Worm (Caenorhabditis elegans) whole organism, L4 larva: ENCODE results near the gene irld-62.
A peak's percentile ranks its signal among the peaks of the same experiment; 100 is the strongest.

ENCODE experiments used
- D1046.2 ChIP-seq: fragments of 200-800 bp; sonication (Bioruptor generic); IDR thresholded peaks from 2 replicates; pipeline ENCODE4 v1.3.6; 2022; ENCODE audit warnings: missing genetic modification characterization, missing compliant biosample characterization
- F37D6.2 ChIP-seq: sonication (generic microtip); optimal IDR thresholded peaks from 2 replicates; lab custom pipeline; 2016; ENCODE audit warnings: mild to moderate bottlenecking, missing genetic modification characterization, missing compliant biosample characterization
- F44E2.7 ChIP-seq: fragments of 200-800 bp; sonication (Bioruptor generic); IDR thresholded peaks from 2 replicates; pipeline ENCODE4 v2.1.2; 2022; ENCODE audit warnings: missing genetic modification characterization, missing compliant biosample characterization
- R02D3.7 ChIP-seq: fragments of 150-350 bp; sonication (generic microtip); optimal IDR thresholded peaks from 3 replicates; lab custom pipeline; 2014; ENCODE audit warnings: missing biosample characterization, missing genetic modification characterization
- Y105C5A.15 ChIP-seq: fragments of 200-800 bp; sonication (Bioruptor generic); IDR thresholded peaks from 2 replicates; pipeline ENCODE4 v1.3.6; 2022; ENCODE audit warnings: missing genetic modification characterization, missing compliant biosample characterization
- Y5F2A.4 ChIP-seq: fragments of 200-800 bp; sonication (Bioruptor generic); optimal IDR thresholded peaks from 2 replicates; lab custom pipeline; 2018; ENCODE audit warnings: mild to moderate bottlenecking, missing genetic modification characterization, missing compliant biosample characterization
- ZK546.5 ChIP-seq, 2 experiments: sonication (generic microtip); optimal IDR thresholded peaks; 2 replicates each; lab custom pipeline; 2017; ENCODE audit warnings: missing biosample characterization in 2 of 2, missing genetic modification characterization in 2 of 2
- arid-1 ChIP-seq: fragments of 200-800 bp; sonication (Bioruptor generic); conservative IDR thresholded peaks from 2 replicates; pipeline ENCODE4 v1.3.6; 2022; ENCODE audit warnings: missing genetic modification reagents, missing genetic modification characterization, missing compliant biosample characterization
- ceh-20 ChIP-seq: fragments of 200-800 bp; sonication (Bioruptor generic); IDR thresholded peaks from 2 replicates; pipeline ENCODE4 v1.3.6; 2022; ENCODE audit warnings: missing genetic modification reagents, missing genetic modification characterization, missing compliant biosample characterization
- ceh-28 ChIP-seq: fragments of 150-350 bp; optimal IDR thresholded peaks from 2 replicates; lab custom pipeline; 2014; ENCODE audit warnings: missing biosample characterization, missing genetic modification reagents, missing genetic modification characterization
- ceh-44 ChIP-seq: fragments of 200-800 bp; sonication (Bioruptor generic); IDR thresholded peaks from 2 replicates; pipeline ENCODE4 v1.3.6; 2022; ENCODE audit warnings: missing genetic modification reagents, missing genetic modification characterization, missing compliant biosample characterization
- ces-1 ChIP-seq: fragments of 150-350 bp; sonication (generic microtip); optimal IDR thresholded peaks from 4 replicates; lab custom pipeline; 2014; ENCODE audit warnings: missing biosample characterization, missing genetic modification reagents, missing genetic modification characterization
- cey-2 ChIP-seq: sonication (generic microtip); optimal IDR thresholded peaks from 3 replicates; lab custom pipeline; 2017; ENCODE audit warnings: missing genetic modification characterization, mild to moderate bottlenecking, missing compliant biosample characterization, antibody characterized with exemption, borderline replicate concordance; ENCODE audit not compliant: insufficient read depth
- daf-12 ChIP-seq: fragments of 150-350 bp; optimal IDR thresholded peaks from 2 replicates; lab custom pipeline; 2014; ENCODE audit warnings: missing biosample characterization, missing genetic modification reagents, missing genetic modification characterization
- daf-16 ChIP-seq, 3 experiments: sonication (generic microtip); optimal IDR thresholded peaks; 2 replicates each; lab custom pipeline; 2016 to 2017; ENCODE audit warnings: missing genetic modification characterization in 3 of 3, missing genetic modification reagents in 3 of 3, mild to moderate bottlenecking in 2 of 3, missing compliant biosample characterization in 2 of 3, missing biosample characterization in 1 of 3, moderate library complexity in 1 of 3
- dmd-6 ChIP-seq: fragments of 200-800 bp; sonication (Bioruptor generic); IDR thresholded peaks from 2 replicates; pipeline ENCODE4 v1.3.6; 2022; ENCODE audit warnings: missing genetic modification reagents, missing genetic modification characterization, missing compliant biosample characterization
- dmd-9 ChIP-seq: fragments of 200-800 bp; sonication (Bioruptor generic); IDR thresholded peaks from 2 replicates; pipeline ENCODE4 v1.3.6; 2022; ENCODE audit warnings: missing genetic modification reagents, missing genetic modification characterization, missing compliant biosample characterization
- dpl-1 ChIP-seq: fragments of 150-350 bp; optimal IDR thresholded peaks from 2 replicates; lab custom pipeline; 2014; ENCODE audit warnings: missing biosample characterization, missing genetic modification reagents, missing genetic modification characterization
- dve-1 ChIP-seq: sonication (generic microtip); optimal IDR thresholded peaks from 2 replicates; lab custom pipeline; 2017; ENCODE audit warnings: antibody characterized with exemption, mild to moderate bottlenecking, missing genetic modification characterization, missing compliant biosample characterization; ENCODE audit not compliant: insufficient read depth
- egl-27 ChIP-seq: sonication (generic microtip); optimal IDR thresholded peaks from 3 replicates; lab custom pipeline; 2017; ENCODE audit warnings: missing biosample characterization, missing genetic modification reagents, missing genetic modification characterization
- hlh-30 ChIP-seq: sonication (generic microtip); optimal IDR thresholded peaks from 2 replicates; lab custom pipeline; 2017; ENCODE audit warnings: antibody characterized with exemption, mild to moderate bottlenecking, missing genetic modification characterization, missing compliant biosample characterization; ENCODE audit not compliant: insufficient read depth
- lin-1 ChIP-seq: fragments of 200-800 bp; sonication (Bioruptor generic); IDR thresholded peaks from 2 replicates; pipeline ENCODE4 v1.3.6; 2022; ENCODE audit warnings: missing genetic modification reagents, missing genetic modification characterization, missing compliant biosample characterization
- lsy-2 ChIP-seq, 2 experiments: fragments of 150-350 bp in 1 of 2; sonication (generic microtip) in 1 of 2; optimal IDR thresholded peaks; 2 replicates each; lab custom pipeline; 2014 to 2017; ENCODE audit warnings: missing biosample characterization in 2 of 2, missing genetic modification characterization in 2 of 2
- madf-5 ChIP-seq, 2 experiments: fragments of 200-800 bp; sonication (Bioruptor generic); IDR thresholded peaks; 2 replicates each; pipeline ENCODE4 v1.3.6; 2022; ENCODE audit warnings: missing compliant biosample characterization in 2 of 2, missing genetic modification characterization in 2 of 2
- mep-1 ChIP-seq: fragments of 150-350 bp; sonication (generic microtip); optimal IDR thresholded peaks from 3 replicates; lab custom pipeline; 2014; ENCODE audit warnings: missing biosample characterization, missing genetic modification characterization
- mxl-3 ChIP-seq: fragments of 200-800 bp; sonication (Bioruptor generic); optimal IDR thresholded peaks from 2 replicates; lab custom pipeline; 2018; ENCODE audit warnings: mild to moderate bottlenecking, missing genetic modification characterization, missing compliant biosample characterization
- nhr-25 ChIP-seq: sonication (generic microtip); optimal IDR thresholded peaks from 2 replicates; lab custom pipeline; 2017; ENCODE audit warnings: missing genetic modification characterization, mild to moderate bottlenecking, missing compliant biosample characterization, antibody characterized with exemption, moderate library complexity, borderline replicate concordance; ENCODE audit not compliant: insufficient read depth
- nhr-48 ChIP-seq: sonication (generic microtip); optimal IDR thresholded peaks from 2 replicates; lab custom pipeline; 2016; ENCODE audit warnings: mild to moderate bottlenecking, missing genetic modification characterization, missing compliant biosample characterization
- nhr-77 ChIP-seq: fragments of 150-350 bp; optimal IDR thresholded peaks from 2 replicates; lab custom pipeline; 2014; ENCODE audit warnings: missing biosample characterization, missing genetic modification characterization
- rbr-2 ChIP-seq: sonication (generic microtip); optimal IDR thresholded peaks from 2 replicates; lab custom pipeline; 2016; ENCODE audit warnings: missing genotype, missing genetic modification characterization, missing compliant biosample characterization
- sdz-12 ChIP-seq: fragments of 200-800 bp; sonication (Bioruptor generic); optimal IDR thresholded peaks from 2 replicates; lab custom pipeline; 2018; ENCODE audit warnings: mild to moderate bottlenecking, missing genetic modification characterization, missing compliant biosample characterization
- spr-3 ChIP-seq: fragments of 200-800 bp; sonication (Bioruptor generic); optimal IDR thresholded peaks from 2 replicates; lab custom pipeline; 2018; ENCODE audit warnings: mild to moderate bottlenecking, missing genetic modification characterization, missing compliant biosample characterization
- tra-1 ChIP-seq: fragments of 200-800 bp; sonication (Bioruptor generic); IDR thresholded peaks from 2 replicates; pipeline ENCODE4 v1.3.6; 2022; ENCODE audit warnings: missing genetic modification reagents, missing genetic modification characterization, missing compliant biosample characterization
- unc-130 ChIP-seq: sonication (generic microtip); optimal IDR thresholded peaks from 2 replicates; lab custom pipeline; 2016; ENCODE audit warnings: missing genetic modification reagents, missing genetic modification characterization, missing compliant biosample characterization
- unc-62 ChIP-seq, 3 experiments: fragments of 150-350 bp in 1 of 3; sonication (generic microtip); optimal IDR thresholded peaks in 2 of 3; peaks in 1 of 3; 1 replicate in 1 of 3; 2 replicates in 2 of 3; lab custom pipeline; 2014 to 2017; ENCODE audit warnings: missing biosample characterization in 3 of 3, missing genetic modification characterization in 3 of 3, missing genetic modification reagents in 3 of 3, missing genotype in 1 of 3
- zfp-2 ChIP-seq: sonication (generic microtip); optimal IDR thresholded peaks from 2 replicates; lab custom pipeline; 2016; ENCODE audit warnings: mild to moderate bottlenecking, missing genetic modification characterization, missing compliant biosample characterization
- zip-2 ChIP-seq: fragments of 150-350 bp; optimal IDR thresholded peaks from 2 replicates; lab custom pipeline; 2014; ENCODE audit warnings: missing biosample characterization, missing genetic modification characterization
- ztf-7 ChIP-seq: fragments of 150-350 bp; optimal IDR thresholded peaks from 2 replicates; lab custom pipeline; 2014; ENCODE audit warnings: missing biosample characterization, missing genetic modification characterization

The irld-62 gene

DNA sequence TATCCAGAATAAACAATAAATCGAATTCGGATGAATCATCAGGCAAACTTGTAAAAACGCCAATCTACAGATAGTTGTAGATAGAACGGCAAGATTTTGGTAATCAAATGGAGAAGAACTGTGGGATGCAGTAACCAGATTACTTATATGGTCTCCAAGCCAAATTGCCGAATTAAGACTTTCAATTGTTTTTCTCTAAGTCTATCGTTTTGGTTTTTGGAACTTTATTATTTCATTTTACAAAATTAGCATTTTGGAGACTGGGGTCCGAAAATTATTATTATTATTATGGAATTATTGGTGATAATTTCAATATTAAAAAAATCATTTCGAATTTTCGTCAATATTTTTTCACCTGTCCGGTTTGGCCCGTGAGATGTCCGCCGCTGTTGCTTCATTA, 28.5 kb downstream of the irld-62 start, which contains the start of gene clec-228:
Gene clec-228, minus strand, starts transcription at position 101 of the 400 bp plus-strand sequence.
- no peak for TF ChIP-seq daf-12
- no peak for TF ChIP-seq ces-1 (GFP tag; lab: Kevin White, UChicago)
- no peak for TF ChIP-seq mep-1 (tag; lab: Kevin White, UChicago)
- no peak for TF ChIP-seq nhr-25 (tag; lab: Kevin White, UChicago)

- TF ChIP-seq nhr-77 (no peak), unc-62 (GFP tag; optimal IDR thresholded peaks at IDR 0.05 in 1 of 2; lab: Kevin White, UChicago) (peak in 1 of 2 experiments; percentile 24), unc-62 (tag; optimal IDR thresholded peaks at IDR 0.05; lab: Kevin White, UChicago) (no peak)
Measured at ce11 chrV:15341404-15341803, 30.5 kb downstream of the irld-62 start, which contains the start of gene clec-229. TSS of gene clec-229 (minus strand) at chrV:15341504.

DNA sequence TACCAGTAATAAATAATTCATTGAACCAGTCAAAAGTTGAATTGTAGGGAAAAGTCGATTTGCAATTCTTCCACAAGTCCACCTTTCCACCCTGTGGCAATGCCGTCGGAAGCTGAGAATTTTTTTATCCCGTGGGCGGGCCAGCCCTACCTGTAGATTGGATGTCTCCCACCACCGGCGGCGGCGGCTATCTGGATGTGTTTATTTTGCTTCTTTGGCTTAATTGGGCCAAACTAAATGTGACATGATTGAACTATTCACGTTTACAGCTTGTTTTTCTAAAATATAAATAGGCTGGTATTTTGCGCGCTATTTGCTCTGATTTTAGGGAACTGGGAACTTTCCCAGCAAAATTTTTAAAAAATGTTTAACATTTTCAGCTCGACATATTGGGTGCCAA, 33.6 kb downstream of the irld-62 start, which contains the start of gene wrt-8:
Gene wrt-8, minus strand, starts transcription at position 101 of the 400 bp plus-strand sequence.
- TF ChIP-seq cey-2 (tag; lab: Kevin White, UChicago): no peak
- no peak for TF ChIP-seq ceh-28
- TF ChIP-seq zfp-2 (tag; lab: Kevin White, UChicago): no peak
- TF ChIP-seq mxl-3: no peak
- TF ChIP-seq Y105C5A.15 (GFP tag; lab: Robert Waterston, UW): no peak
- TF ChIP-seq nhr-25 (tag; lab: Kevin White, UChicago): no peak

DNA sequence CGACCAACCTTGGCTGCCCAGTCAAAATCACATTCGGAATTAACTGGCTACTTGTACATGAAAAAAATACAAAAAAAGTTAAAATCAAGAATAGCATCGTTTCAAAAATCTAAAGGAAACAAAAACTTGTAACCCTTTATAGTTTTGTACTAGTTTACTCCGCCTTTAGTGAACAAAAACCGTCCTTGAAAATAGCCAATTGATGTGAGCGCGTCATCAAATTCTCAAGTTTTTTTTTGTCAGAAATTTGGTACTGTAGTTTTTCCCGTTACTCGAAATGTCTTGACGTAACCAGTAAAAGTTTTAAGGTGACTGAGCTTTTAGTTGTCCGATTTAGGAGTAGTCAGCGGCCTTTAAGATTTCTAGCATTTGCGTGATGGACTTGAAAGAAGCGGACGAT, 36.4 kb downstream of the irld-62 start, which contains the start of gene C29F3.3:
Gene C29F3.3, minus strand, starts transcription at position 101 of the 400 bp plus-strand sequence.
- TF ChIP-seq ztf-7 (tag; lab: Kevin White, UChicago): no peak
- no peak for TF ChIP-seq hlh-30
- no peak for TF ChIP-seq nhr-25 (tag; lab: Kevin White, UChicago)
- TF ChIP-seq arid-1 (GFP tag; lab: Robert Waterston, UW): no peak
- TF ChIP-seq madf-5 (GFP tag; IDR thresholded peaks at IDR 0.05; lab: Robert Waterston, UW): no peak
- no peak for TF ChIP-seq unc-130 (GFP tag; lab: Kevin White, UChicago)
- no peak for TF ChIP-seq F37D6.2
- no peak for TF ChIP-seq nhr-77
- TF ChIP-seq zip-2 (tag; lab: Kevin White, UChicago): no peak
- no peak for TF ChIP-seq ceh-44 (GFP tag; lab: Robert Waterston, UW)
- no peak for TF ChIP-seq ceh-28
- TF ChIP-seq egl-27 (tag; lab: Kevin White, UChicago): no peak
- TF ChIP-seq mep-1 (tag; lab: Kevin White, UChicago): no peak

ce11 chrV:15349044-15349443, 38.2 kb downstream of the irld-62 start, which contains the start of gene clec-230:
TSS of gene clec-230 (minus strand) at chrV:15349144.
- peak in 1 of 2 experiments; percentile 64 for TF ChIP-seq unc-62 (GFP tag; optimal IDR thresholded peaks at IDR 0.05 in 1 of 2; lab: Kevin White, UChicago)
- TF ChIP-seq unc-62 (tag; optimal IDR thresholded peaks at IDR 0.05; lab: Kevin White, UChicago): no peak
- no peak for TF ChIP-seq madf-5 (GFP tag; IDR thresholded peaks at IDR 0.05; lab: Robert Waterston, UW)
- TF ChIP-seq nhr-48 (tag; lab: Kevin White, UChicago): no peak
- TF ChIP-seq tra-1: no peak
- TF ChIP-seq egl-27 (tag; lab: Kevin White, UChicago): no peak
- TF ChIP-seq daf-16 (GFP tag; optimal IDR thresholded peaks at IDR 0.05; lab: Kevin White, UChicago): no peak
- TF ChIP-seq daf-16 (tag; optimal IDR thresholded peaks at IDR 0.05; lab: Kevin White, UChicago): no peak

ce11 chrV:15350615-15351014, 39.7 kb downstream of the irld-62 start, which contains the start of gene clec-231:
TSS of gene clec-231 (minus strand) at chrV:15350715.
- TF ChIP-seq rbr-2 (tag; lab: Kevin White, UChicago) (no peak), dmd-9 (no peak), lsy-2 (tag; optimal IDR thresholded peaks at IDR 0.05; lab: Kevin White, UChicago) (no peak), egl-27 (tag; lab: Kevin White, UChicago) (no peak), dmd-6 (GFP tag; lab: Robert Waterston, UW) (no peak), F44E2.7 (GFP tag; lab: Robert Waterston, UW) (no peak), sdz-12 (no peak), lin-1 (GFP tag; lab: Robert Waterston, UW) (no peak), nhr-48 (tag; lab: Kevin White, UChicago) (no peak), dpl-1 (no peak), R02D3.7 (tag; lab: Kevin White, UChicago) (no peak), ceh-20 (no peak), hlh-30 (no peak), D1046.2 (no peak), ZK546.5 (tag; optimal IDR thresholded peaks at IDR 0.05; lab: Kevin White, UChicago) (no peak), daf-12 (no peak), Y5F2A.4 (no peak), spr-3 (GFP tag; lab: Kevin White, UChicago) (no peak), dve-1 (tag; lab: Kevin White, UChicago) (no peak)
- TF ChIP-seq, all 104 proteins: peak for 0
